Fruit fly (Drosophila melanogaster) whole organism, pupa: Measurements from ENCODE around the gene Pdcd4.

ENCODE experiments used
- CG10348 ChIP-seq: fragments of 200-800 bp; sonication (Bioruptor generic); IDR thresholded peaks from 2 replicates; pipeline ENCODE4 v1.3.6; 2022; ENCODE audit warnings: missing biosample characterization, missing genetic modification characterization
- CG12605 ChIP-seq: fragments of 200-800 bp; sonication (Bioruptor generic); IDR thresholded peaks from 2 replicates; pipeline ENCODE4 v1.3.6; 2022; ENCODE audit warnings: missing biosample characterization, missing genetic modification characterization
- CG13204 ChIP-seq: fragments of 200-800 bp; sonication (Bioruptor generic); optimal IDR thresholded peaks from 2 replicates; lab custom pipeline; 2018; ENCODE audit warnings: missing biosample characterization, mild to moderate bottlenecking, missing genetic modification characterization, moderate library complexity
- CG14655 ChIP-seq: fragments of 200-800 bp; sonication (Bioruptor generic); optimal IDR thresholded peaks from 3 replicates; lab custom pipeline; 2017; ENCODE audit warnings: mild to moderate bottlenecking, missing biosample characterization, missing genetic modification reagents, missing genetic modification characterization
- CG15710 ChIP-seq: fragments of 200-800 bp; sonication (Bioruptor generic); optimal IDR thresholded peaks from 2 replicates; lab custom pipeline; 2018; ENCODE audit warnings: missing biosample characterization, mild to moderate bottlenecking, missing genetic modification characterization, moderate library complexity
- CG17806 ChIP-seq: fragments of 200-800 bp; sonication (Bioruptor generic); optimal IDR thresholded peaks from 2 replicates; lab custom pipeline; 2018; ENCODE audit warnings: missing biosample characterization, mild to moderate bottlenecking, missing genetic modification characterization, moderate library complexity
- CG32121 ChIP-seq: fragments of 200-800 bp; sonication (Bioruptor generic); IDR thresholded peaks from 2 replicates; pipeline ENCODE4 v1.3.6; 2022; ENCODE audit warnings: missing biosample characterization, missing genetic modification characterization
- CG34367 ChIP-seq: fragments of 200-800 bp; sonication (Bioruptor generic); optimal IDR thresholded peaks from 2 replicates; lab custom pipeline; 2018; ENCODE audit warnings: missing biosample characterization, mild to moderate bottlenecking, missing genetic modification characterization
- CG4496 ChIP-seq: fragments of 200-800 bp; sonication (Bioruptor generic); IDR thresholded peaks from 3 replicates; pipeline ENCODE4 v1.3.6; 2022; ENCODE audit warnings: missing biosample characterization, missing genetic modification characterization
- CG8159 ChIP-seq: fragments of 200-800 bp; sonication (Bioruptor generic); optimal IDR thresholded peaks from 3 replicates; lab custom pipeline; 2018; ENCODE audit warnings: missing biosample characterization, mild to moderate bottlenecking, missing genetic modification characterization, moderate library complexity
- CG8301 ChIP-seq: fragments of 200-800 bp; sonication (Bioruptor generic); optimal IDR thresholded peaks from 2 replicates; lab custom pipeline; 2018; ENCODE audit warnings: missing biosample characterization, mild to moderate bottlenecking, missing genetic modification characterization
- CG9948 ChIP-seq: fragments of 200-800 bp; sonication (Bioruptor generic); optimal IDR thresholded peaks from 2 replicates; lab custom pipeline; 2018; ENCODE audit warnings: missing biosample characterization, mild to moderate bottlenecking, missing genetic modification characterization, moderate library complexity
- D1 ChIP-seq: fragments of 200-800 bp; sonication (Bioruptor generic); optimal IDR thresholded peaks from 2 replicates; lab custom pipeline; 2018; ENCODE audit warnings: missing biosample characterization, mild to moderate bottlenecking, missing genetic modification characterization, moderate library complexity
- EcR ChIP-seq: fragments of 200-800 bp; sonication (Bioruptor generic); optimal IDR thresholded peaks from 3 replicates; lab custom pipeline; 2019; ENCODE audit warnings: missing biosample characterization, missing genetic modification characterization, mild to moderate bottlenecking, moderate library complexity, missing genetic modification reagents
- Ets98B ChIP-seq: fragments of 200-800 bp; sonication (Bioruptor generic); IDR thresholded peaks from 2 replicates; pipeline ENCODE4 v1.3.6; 2022; ENCODE audit warnings: missing biosample characterization, missing genetic modification characterization
- Pif1A ChIP-seq: fragments of 200-800 bp; sonication (Bioruptor generic); optimal IDR thresholded peaks from 3 replicates; lab custom pipeline; 2016; ENCODE audit warnings: missing biosample characterization, missing genetic modification characterization
- Pif1B ChIP-seq: fragments of 200-800 bp; sonication (Bioruptor generic); optimal IDR thresholded peaks from 3 replicates; lab custom pipeline; 2016; ENCODE audit warnings: missing biosample characterization, missing genetic modification characterization
- Snoo ChIP-seq: fragments of 200-800 bp; sonication (Bioruptor generic); optimal IDR thresholded peaks from 3 replicates; lab custom pipeline; 2017; ENCODE audit warnings: missing biosample characterization, mild to moderate bottlenecking, missing genetic modification characterization, inconsistent platforms
- fd96Ca ChIP-seq: fragments of 200-800 bp; sonication (Bioruptor generic); IDR thresholded peaks from 3 replicates; pipeline ENCODE4 v1.3.6; 2022; ENCODE audit warnings: missing biosample characterization, missing genetic modification characterization
- gl ChIP-seq: fragments of 200-800 bp; sonication (Bioruptor generic); optimal IDR thresholded peaks from 2 replicates; lab custom pipeline; 2018; ENCODE audit warnings: missing biosample characterization, mild to moderate bottlenecking, missing genetic modification characterization
- rn ChIP-seq: fragments of 200-800 bp; sonication (Bioruptor generic); IDR thresholded peaks from 2 replicates; pipeline ENCODE4 v1.3.6; 2022; ENCODE audit warnings: missing biosample characterization, missing genetic modification characterization

The Pdcd4 gene

DNA sequence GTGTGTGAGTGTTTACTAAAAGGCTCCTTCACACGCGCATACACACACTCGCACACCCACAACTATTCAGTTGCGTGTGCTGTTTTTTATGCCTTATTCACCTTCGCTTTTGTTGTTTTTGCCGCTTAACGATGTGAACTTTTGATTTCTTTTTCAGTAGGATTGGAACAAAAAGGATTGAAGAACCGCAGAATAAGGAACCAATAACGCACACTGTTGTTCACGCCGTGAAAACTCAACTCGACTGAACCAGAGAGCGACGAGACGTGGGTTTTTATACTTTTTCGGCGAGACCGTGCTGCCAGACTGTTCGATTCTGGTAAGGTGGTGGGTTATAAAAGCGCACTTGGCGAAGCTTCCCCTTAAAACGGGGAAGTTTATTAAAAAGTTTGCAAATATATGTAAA is at the start of gene Pdcd4:
Gene Pdcd4 (minus strand): TSS at position 255 of the 406 bp plus-strand sequence.
- TF ChIP-seq CG34367 (tag; lab: Kevin White, UChicago) = peak; percentile 74
- peak; percentile 16 for TF ChIP-seq CG8301 (tag; lab: Kevin White, UChicago)
- TF ChIP-seq CG12605 (GFP tag; lab: Robert Waterston, UW) = peak; percentile 40; the same call in 1 of the 2 replicates
- peak; percentile 83 for TF ChIP-seq gl (tag; lab: Kevin White, UChicago)
- peak; percentile 34; the same call in 1 of the 3 replicates for TF ChIP-seq fd96Ca (GFP tag; lab: Robert Waterston, UW)
- peak; percentile 27 for TF ChIP-seq CG17806 (tag; lab: Kevin White, UChicago)
- TF ChIP-seq Pif1B (GFP tag; lab: Kevin White, UChicago) = peak; percentile 34
- peak; percentile 56 for TF ChIP-seq CG8159 (tag; lab: Kevin White, UChicago)
- peak; percentile 80 for TF ChIP-seq Pif1A (GFP tag; lab: Kevin White, UChicago)
- peak; percentile 67; the same call in 2 of the 3 replicates for TF ChIP-seq CG4496
- TF ChIP-seq CG32121 (GFP tag; lab: Robert Waterston, UW) = peak; percentile 42; the same call in 1 of the 2 replicates
- peak; percentile 43 for TF ChIP-seq CG15710 (tag; lab: Kevin White, UChicago)
- TF ChIP-seq CG13204 (GFP tag; lab: Kevin White, UChicago) = peak; percentile 48
- no peak for TF ChIP-seq CG10348 (GFP tag; lab: Robert Waterston, UW)
- TF ChIP-seq CG14655 (GFP tag; lab: Kevin White, UChicago) = peak; percentile 64
- no peak for TF ChIP-seq Snoo (tag; lab: Kevin White, UChicago)
- peak; percentile 42 for TF ChIP-seq D1 (tag; lab: Kevin White, UChicago)
- peak; percentile 78 for TF ChIP-seq EcR (GFP tag; lab: Kevin White, UChicago)
- 0 out of 2 replicates have a peak, but pooled peaks have one; percentile 19 for TF ChIP-seq rn
- TF ChIP-seq CG9948 = peak; percentile 38
- peak; percentile 28; the same call in 1 of the 2 replicates for TF ChIP-seq Ets98B

DNA sequence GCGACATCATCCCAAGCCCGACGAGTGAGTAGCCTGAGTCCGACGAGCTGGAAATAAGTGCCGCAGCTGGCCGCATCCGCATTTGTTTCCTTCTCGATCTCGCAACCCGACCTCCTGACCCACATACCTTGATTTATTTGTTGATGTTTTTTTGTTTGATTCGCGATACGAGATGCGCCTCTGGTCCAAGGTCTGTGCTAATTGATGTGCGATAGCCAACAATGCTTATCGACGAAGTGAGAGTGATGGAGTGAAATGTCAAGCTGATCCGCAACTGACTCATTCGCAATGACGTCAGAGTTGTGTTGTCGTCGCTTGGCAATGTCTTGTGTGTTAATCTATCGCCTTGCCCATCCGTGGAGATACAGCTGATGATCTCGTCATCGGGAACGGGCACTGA is 49.2 kb upstream of the Pdcd4 start:
- TF ChIP-seq EcR (GFP tag; lab: Kevin White, UChicago) (no peak), rn (no peak), fd96Ca (GFP tag; lab: Robert Waterston, UW) (no peak), CG15710 (tag; lab: Kevin White, UChicago) (no peak), CG8159 (tag; lab: Kevin White, UChicago) (no peak), CG17806 (tag; lab: Kevin White, UChicago) (no peak), CG10348 (GFP tag; lab: Robert Waterston, UW) (no peak), CG12605 (GFP tag; lab: Robert Waterston, UW) (no peak), Ets98B (no peak), Pif1B (GFP tag; lab: Kevin White, UChicago) (no peak), Snoo (tag; lab: Kevin White, UChicago) (no peak), D1 (tag; lab: Kevin White, UChicago) (no peak), CG32121 (GFP tag; lab: Robert Waterston, UW) (no peak), CG34367 (tag; lab: Kevin White, UChicago) (no peak), Pif1A (GFP tag; lab: Kevin White, UChicago) (no peak), gl (tag; lab: Kevin White, UChicago) (no peak), CG8301 (tag; lab: Kevin White, UChicago) (no peak), CG14655 (GFP tag; lab: Kevin White, UChicago) (no peak)

DNA sequence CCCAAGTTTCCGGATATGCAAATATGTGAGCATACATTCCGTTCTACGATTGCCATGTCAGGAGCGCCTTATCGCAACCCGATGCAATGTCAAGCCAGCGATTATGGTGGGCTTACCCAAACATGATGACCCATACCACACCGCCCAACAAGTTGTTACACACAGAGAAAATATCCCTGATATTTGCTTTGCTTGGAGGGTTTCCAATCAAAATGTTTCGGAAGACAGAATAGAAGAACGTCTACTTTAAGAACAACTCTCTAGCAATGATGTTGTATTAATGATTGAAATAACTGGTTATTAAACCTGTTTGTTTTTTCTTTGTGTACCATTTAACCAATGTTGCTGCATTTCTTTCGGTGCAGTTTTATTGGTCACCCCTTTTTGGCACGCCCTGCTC is 45.5 kb upstream of the Pdcd4 start:
- TF ChIP-seq CG4496 (peak; percentile 48; the same call in 1 of the 3 replicates), fd96Ca (GFP tag; lab: Robert Waterston, UW) (0 out of 3 replicates have a peak, but pooled peaks have one; percentile 30), Pif1A (GFP tag; lab: Kevin White, UChicago) (no peak)
- TF ChIP-seq, all 21 proteins: peak for 2

DNA sequence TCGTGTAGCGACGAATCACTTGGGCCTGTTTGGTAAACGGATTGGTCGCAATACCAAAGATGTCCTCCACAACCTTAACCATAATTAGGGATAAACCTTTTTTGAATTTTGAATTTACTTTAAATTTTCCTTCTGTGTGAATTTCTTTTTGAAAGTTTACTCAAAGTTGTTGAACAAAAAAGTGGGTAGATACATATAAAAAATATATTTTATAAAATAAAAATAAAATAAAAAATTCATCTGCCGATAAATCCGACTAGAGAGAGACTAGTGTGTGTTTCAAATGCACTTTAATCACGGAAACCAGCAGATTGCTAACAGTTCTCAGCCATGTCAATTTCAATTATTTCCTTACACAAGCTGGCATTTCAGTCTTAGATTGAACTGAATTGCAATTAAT is 42.3 kb upstream of the Pdcd4 start, which contains the start of gene CG10996:
Gene CG10996 (minus strand): TSS at position 101 of the 400 bp plus-strand sequence.
- TF ChIP-seq CG14655 (GFP tag; lab: Kevin White, UChicago) = no peak
- TF ChIP-seq Ets98B = no peak
- no peak for TF ChIP-seq CG34367 (tag; lab: Kevin White, UChicago)
- no peak for TF ChIP-seq CG10348 (GFP tag; lab: Robert Waterston, UW)
- no peak for TF ChIP-seq CG9948
- TF ChIP-seq Pif1B (GFP tag; lab: Kevin White, UChicago) = no peak
- TF ChIP-seq D1 (tag; lab: Kevin White, UChicago) = no peak
- no peak for TF ChIP-seq CG8301 (tag; lab: Kevin White, UChicago)
- no peak for TF ChIP-seq gl (tag; lab: Kevin White, UChicago)
- TF ChIP-seq rn = no peak
- TF ChIP-seq CG15710 (tag; lab: Kevin White, UChicago) = no peak
- TF ChIP-seq CG32121 (GFP tag; lab: Robert Waterston, UW) = no peak
- TF ChIP-seq, all 21 proteins: peak for 0

DNA sequence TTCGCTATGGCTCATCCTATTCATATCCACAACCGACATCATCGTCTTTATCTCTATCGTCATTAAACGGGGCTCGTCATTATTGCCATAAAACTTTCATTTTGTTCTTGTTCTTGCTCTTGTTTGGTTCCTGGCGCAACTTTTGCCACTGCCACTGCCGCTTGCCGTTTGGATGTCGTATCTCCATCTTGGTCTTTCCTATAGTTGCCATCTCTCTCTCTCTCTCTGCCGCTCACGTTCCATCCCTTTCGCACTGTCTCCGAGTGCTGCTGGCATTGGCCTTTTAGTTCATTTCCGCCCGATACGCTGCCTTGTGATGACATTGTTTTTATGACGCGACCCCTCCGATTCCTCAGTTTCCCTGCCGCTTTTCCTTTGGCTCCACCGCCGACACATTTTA is 37.3 kb upstream of the Pdcd4 start:
- no peak for TF ChIP-seq D1 (tag; lab: Kevin White, UChicago)
- TF ChIP-seq CG9948 = no peak
- peak; percentile 32 for TF ChIP-seq EcR (GFP tag; lab: Kevin White, UChicago)

DNA sequence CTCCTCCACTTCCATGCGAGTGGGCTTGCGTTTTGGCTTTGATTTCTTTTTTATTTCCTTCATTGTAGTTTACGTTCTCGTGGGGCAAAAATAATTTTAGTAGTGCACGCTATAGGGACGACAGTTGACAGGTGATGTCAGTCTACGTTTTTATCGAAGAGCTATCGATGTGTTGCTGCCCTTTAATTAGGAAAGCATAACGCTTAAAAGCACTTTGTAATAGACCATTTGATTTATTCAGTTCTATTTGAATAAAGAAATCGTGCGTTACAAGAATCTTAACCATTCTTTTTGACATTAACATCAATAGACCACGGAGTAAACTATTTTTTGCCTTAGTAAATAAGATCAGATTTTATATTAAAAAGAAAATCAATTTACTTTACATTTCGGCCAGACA is 35.8 kb upstream of the Pdcd4 start, which contains the start of gene CG10993:
Gene CG10993 (minus strand): TSS at position 101 of the 400 bp plus-strand sequence.
- TF ChIP-seq CG9948 (no peak), CG32121 (GFP tag; lab: Robert Waterston, UW) (no peak), CG12605 (GFP tag; lab: Robert Waterston, UW) (no peak), gl (tag; lab: Kevin White, UChicago) (no peak), CG14655 (GFP tag; lab: Kevin White, UChicago) (no peak), CG15710 (tag; lab: Kevin White, UChicago) (no peak), Pif1A (GFP tag; lab: Kevin White, UChicago) (no peak), CG13204 (GFP tag; lab: Kevin White, UChicago) (no peak), Snoo (tag; lab: Kevin White, UChicago) (no peak), D1 (tag; lab: Kevin White, UChicago) (no peak), Ets98B (no peak), fd96Ca (GFP tag; lab: Robert Waterston, UW) (no peak), CG8301 (tag; lab: Kevin White, UChicago) (no peak), CG4496 (no peak), EcR (GFP tag; lab: Kevin White, UChicago) (no peak), CG17806 (tag; lab: Kevin White, UChicago) (no peak), CG8159 (tag; lab: Kevin White, UChicago) (no peak), CG10348 (GFP tag; lab: Robert Waterston, UW) (no peak)
